Fruit fly (Drosophila melanogaster) S2 (cell line): Measurements from ENCODE around the gene RpL10Ab.

Source experiments
- CG8478 ChIP-seq: fragments of >200 bp; optimal IDR thresholded peaks from 2 replicates; lab custom pipeline; 2018
- CTCF ChIP-seq, 2 experiments: fragments of >200 bp; optimal IDR thresholded peaks; 2 replicates each; lab custom pipeline; 2018

DNA sequence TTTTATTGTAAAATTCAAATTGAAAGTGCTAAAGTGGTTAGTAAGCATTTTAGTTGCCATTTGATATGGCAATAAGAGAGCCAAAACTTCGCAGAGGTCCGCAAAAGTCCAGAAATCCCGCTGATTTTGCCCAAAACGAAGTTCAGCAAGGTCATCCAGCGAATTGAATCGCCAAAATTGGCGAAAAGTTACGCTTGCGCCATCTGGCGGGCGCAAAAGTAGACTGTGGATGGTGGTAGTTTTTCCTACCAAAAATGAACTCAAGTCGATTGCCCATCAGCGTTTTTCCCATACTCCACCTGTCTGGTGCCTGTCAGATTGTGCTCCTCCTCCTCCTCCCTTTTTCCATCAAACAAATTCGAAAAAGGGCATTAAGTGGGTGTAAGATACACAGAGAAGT, 30.3 kb downstream of the RpL10Ab start:
- TF ChIP-seq CTCF (optimal IDR thresholded peaks at IDR 0.05; lab: Kevin White, UChicago): peak; percentile 67 to 70
- TF ChIP-seq CG8478 (lab: Kevin White, UChicago): no peak
